Worm (Caenorhabditis elegans) whole organism, mixed stage, embryonic: ENCODE measurements around the gene cic-1.

ENCODE experiments used
- blmp-1 ChIP-seq: fragments of 150-350 bp; optimal IDR thresholded peaks from 2 replicates; lab custom pipeline; 2014; ENCODE audit warnings: missing biosample characterization, missing genetic modification characterization
- ceh-39 ChIP-seq: fragments of 150-350 bp; optimal IDR thresholded peaks from 2 replicates; lab custom pipeline; 2014; ENCODE audit warnings: missing biosample characterization, missing genetic modification characterization
- ceh-43 ChIP-seq: fragments of 200-800 bp; sonication (Bioruptor generic); optimal IDR thresholded peaks from 2 replicates; lab custom pipeline; 2018; ENCODE audit warnings: mild to moderate bottlenecking, missing genetic modification characterization, moderate library complexity, missing compliant biosample characterization
- ceh-83 ChIP-seq: fragments of 200-800 bp; sonication (Bioruptor generic); optimal IDR thresholded peaks from 2 replicates; lab custom pipeline; 2018; ENCODE audit warnings: mild to moderate bottlenecking, missing genetic modification characterization, missing compliant biosample characterization
- ces-1 ChIP-seq: fragments of 150-350 bp; optimal IDR thresholded peaks from 2 replicates; lab custom pipeline; 2014; ENCODE audit warnings: missing biosample characterization, missing genetic modification reagents, missing genetic modification characterization
- cnd-1 ChIP-seq: fragments of 200-800 bp; sonication (Bioruptor generic); optimal IDR thresholded peaks from 2 replicates; lab custom pipeline; 2018; ENCODE audit warnings: mild to moderate bottlenecking, missing genetic modification characterization, missing compliant biosample characterization
- drap-1 ChIP-seq: fragments of 200-800 bp; sonication (Bioruptor generic); optimal IDR thresholded peaks from 3 replicates; lab custom pipeline; 2018; ENCODE audit warnings: mild to moderate bottlenecking, missing genetic modification characterization, missing compliant biosample characterization
- elt-1 ChIP-seq: sonication (generic microtip); optimal IDR thresholded peaks from 2 replicates; lab custom pipeline; 2017; ENCODE audit warnings: missing genetic modification characterization, mild to moderate bottlenecking, missing compliant biosample characterization, antibody characterized with exemption, moderate library complexity, borderline replicate concordance; ENCODE audit not compliant: insufficient read depth
- elt-3 ChIP-seq: fragments of 150-350 bp; optimal IDR thresholded peaks from 2 replicates; lab custom pipeline; 2014; ENCODE audit warnings: missing biosample characterization, missing genetic modification characterization
- ham-2 ChIP-seq: fragments of 200-800 bp; sonication (Bioruptor generic); optimal IDR thresholded peaks from 2 replicates; lab custom pipeline; 2018; ENCODE audit warnings: mild to moderate bottlenecking, missing genetic modification characterization, missing compliant biosample characterization
- hlh-1 ChIP-seq: fragments of 150-350 bp; optimal IDR thresholded peaks from 2 replicates; lab custom pipeline; 2014; ENCODE audit warnings: missing biosample characterization, missing genetic modification reagents, missing genetic modification characterization
- lin-13 ChIP-seq: fragments of 150-350 bp; optimal IDR thresholded peaks from 2 replicates; lab custom pipeline; 2014; ENCODE audit warnings: missing biosample characterization, missing genetic modification characterization
- lin-32 ChIP-seq: fragments of 200-800 bp; sonication (Bioruptor generic); optimal IDR thresholded peaks from 2 replicates; lab custom pipeline; 2018; ENCODE audit warnings: mild to moderate bottlenecking, missing genetic modification characterization, missing compliant biosample characterization
- lsy-2 ChIP-seq: fragments of 150-350 bp; optimal IDR thresholded peaks from 2 replicates; lab custom pipeline; 2014; ENCODE audit warnings: missing biosample characterization, missing genetic modification characterization
- mab-5 ChIP-seq: fragments of 150-350 bp; optimal IDR thresholded peaks from 2 replicates; lab custom pipeline; 2014; ENCODE audit warnings: missing biosample characterization, missing genetic modification characterization
- mep-1 ChIP-seq: fragments of 150-350 bp; optimal IDR thresholded peaks from 2 replicates; lab custom pipeline; 2017; ENCODE audit warnings: missing biosample characterization, missing genetic modification reagents, missing genetic modification characterization, inconsistent platforms
- mls-2 ChIP-seq: sonication (generic microtip); optimal IDR thresholded peaks from 2 replicates; lab custom pipeline; 2016; ENCODE audit warnings: mild to moderate bottlenecking, missing genetic modification characterization, moderate library complexity, missing compliant biosample characterization
- nhr-12 ChIP-seq: fragments of 150-350 bp; optimal IDR thresholded peaks from 2 replicates; lab custom pipeline; 2014; ENCODE audit warnings: missing biosample characterization, missing genetic modification characterization
- nhr-2 ChIP-seq: fragments of 150-350 bp; optimal IDR thresholded peaks from 2 replicates; lab custom pipeline; 2014; ENCODE audit warnings: missing biosample characterization, missing genetic modification characterization
- nhr-237 ChIP-seq: fragments of 150-350 bp; optimal IDR thresholded peaks from 2 replicates; lab custom pipeline; 2014; ENCODE audit warnings: missing biosample characterization, missing genetic modification characterization
- nhr-28 ChIP-seq: fragments of 150-350 bp; optimal IDR thresholded peaks from 2 replicates; lab custom pipeline; 2014; ENCODE audit warnings: missing biosample characterization, missing genetic modification characterization
- nhr-76 ChIP-seq: sonication (generic microtip); optimal IDR thresholded peaks from 2 replicates; lab custom pipeline; 2017; ENCODE audit warnings: missing biosample characterization, missing genetic modification characterization
- pha-4 ChIP-seq: fragments of 150-350 bp; optimal IDR thresholded peaks from 2 replicates; lab custom pipeline; 2018; ENCODE audit warnings: missing biosample characterization, missing genetic modification reagents, missing genetic modification characterization
- sem-2 ChIP-seq: fragments of 200-800 bp; sonication (Bioruptor generic); optimal IDR thresholded peaks from 2 replicates; lab custom pipeline; 2018; ENCODE audit warnings: mild to moderate bottlenecking, missing genetic modification characterization, missing compliant biosample characterization
- snpc-4 ChIP-seq: fragments of 150-350 bp; optimal IDR thresholded peaks from 2 replicates; lab custom pipeline; 2014; ENCODE audit warnings: missing biosample characterization, missing genetic modification characterization
- sptf-1 ChIP-seq: sonication (generic microtip); optimal IDR thresholded peaks from 2 replicates; lab custom pipeline; 2017; ENCODE audit warnings: mild to moderate bottlenecking, missing genetic modification characterization, moderate library complexity, missing compliant biosample characterization
- tbx-8 ChIP-seq: fragments of 200-800 bp; sonication (Bioruptor generic); optimal IDR thresholded peaks from 2 replicates; lab custom pipeline; 2018; ENCODE audit warnings: mild to moderate bottlenecking, missing genetic modification characterization, moderate library complexity, missing compliant biosample characterization
- unc-120 ChIP-seq: sonication (generic microtip); optimal IDR thresholded peaks from 2 replicates; lab custom pipeline; 2017; ENCODE audit warnings: missing genetic modification characterization, missing compliant biosample characterization; ENCODE audit not compliant: poor library complexity, severe bottlenecking
- unc-39 ChIP-seq: fragments of 150-350 bp; optimal IDR thresholded peaks from 2 replicates; lab custom pipeline; 2014; ENCODE audit warnings: missing biosample characterization, missing genetic modification characterization
- zip-8 ChIP-seq: fragments of 150-350 bp; optimal IDR thresholded peaks from 2 replicates; lab custom pipeline; 2014; ENCODE audit warnings: missing biosample characterization, missing genetic modification characterization
- ztf-11 ChIP-seq: fragments of 150-350 bp; optimal IDR thresholded peaks from 2 replicates; lab custom pipeline; 2014; ENCODE audit warnings: missing biosample characterization, missing genetic modification characterization

Gene cic-1

ce11 chrIII:2384364-2384763 lies 16.7 kb downstream of the cic-1 start:
- TF ChIP-seq nhr-76 (tag; lab: Kevin White, UChicago) (no peak), ceh-43 (GFP tag; lab: Kevin White, UChicago) (no peak), mab-5 (tag; lab: Kevin White, UChicago) (no peak), blmp-1 (tag; lab: Kevin White, UChicago) (no peak), sptf-1 (tag; lab: Kevin White, UChicago) (no peak), nhr-12 (tag; lab: Kevin White, UChicago) (no peak), ztf-11 (tag; lab: Kevin White, UChicago) (no peak), nhr-28 (tag; lab: Kevin White, UChicago) (no peak), ham-2 (GFP tag; lab: Kevin White, UChicago) (no peak), nhr-237 (tag; lab: Kevin White, UChicago) (no peak), zip-8 (tag; lab: Kevin White, UChicago) (no peak), mep-1 (tag; lab: Kevin White, UChicago) (no peak), hlh-1 (tag; lab: Kevin White, UChicago) (no peak), lin-32 (GFP tag; lab: Kevin White, UChicago) (no peak)

- TF ChIP-seq ces-1 (GFP tag; lab: Kevin White, UChicago): peak; percentile 72
- TF ChIP-seq mep-1 (tag; lab: Kevin White, UChicago): peak; percentile 81
- peak; percentile 19 for TF ChIP-seq hlh-1 (tag; lab: Kevin White, UChicago)
- TF ChIP-seq sptf-1 (tag; lab: Kevin White, UChicago): no peak
- TF ChIP-seq drap-1 (GFP tag; lab: Kevin White, UChicago): no peak
- TF ChIP-seq ham-2 (GFP tag; lab: Kevin White, UChicago): no peak
- peak; percentile 24 for TF ChIP-seq lsy-2 (tag; lab: Kevin White, UChicago)
- TF ChIP-seq snpc-4: no peak
- TF ChIP-seq unc-120 (tag; lab: Kevin White, UChicago): no peak
- peak; percentile 85 for TF ChIP-seq pha-4
- TF ChIP-seq elt-1 (tag; lab: Kevin White, UChicago): no peak
- TF ChIP-seq mls-2 (tag; lab: Kevin White, UChicago): no peak
- no peak for TF ChIP-seq nhr-2 (tag; lab: Kevin White, UChicago)
- TF ChIP-seq nhr-12 (tag; lab: Kevin White, UChicago): no peak
- peak; percentile 75 for TF ChIP-seq lin-13 (tag; lab: Kevin White, UChicago)
- TF ChIP-seq ceh-43 (GFP tag; lab: Kevin White, UChicago): no peak
- TF ChIP-seq nhr-76 (tag; lab: Kevin White, UChicago): no peak
- no peak for TF ChIP-seq tbx-8
- no peak for TF ChIP-seq sem-2 (GFP tag; lab: Kevin White, UChicago)
- TF ChIP-seq lin-32 (GFP tag; lab: Kevin White, UChicago): no peak
- no peak for TF ChIP-seq ceh-83 (GFP tag; lab: Kevin White, UChicago)
- no peak for TF ChIP-seq zip-8 (tag; lab: Kevin White, UChicago)
These were observed 25.1 kb downstream of the cic-1 start, which contains the start of gene H14E04.2 for ce11 chrIII:2375918-2376317. TSS of gene H14E04.2 (plus strand) at chrIII:2376193.

- TF ChIP-seq ces-1 (GFP tag; lab: Kevin White, UChicago) (no peak), ceh-39 (no peak), zip-8 (tag; lab: Kevin White, UChicago) (no peak), sptf-1 (tag; lab: Kevin White, UChicago) (no peak), elt-1 (tag; lab: Kevin White, UChicago) (no peak), ztf-11 (tag; lab: Kevin White, UChicago) (no peak), lin-32 (GFP tag; lab: Kevin White, UChicago) (no peak), sem-2 (GFP tag; lab: Kevin White, UChicago) (no peak), nhr-76 (tag; lab: Kevin White, UChicago) (no peak), ceh-83 (GFP tag; lab: Kevin White, UChicago) (no peak), lsy-2 (tag; lab: Kevin White, UChicago) (no peak), elt-3 (tag; lab: Kevin White, UChicago) (no peak), mls-2 (tag; lab: Kevin White, UChicago) (no peak), cnd-1 (tag; lab: Kevin White, UChicago) (no peak), nhr-2 (tag; lab: Kevin White, UChicago) (no peak), snpc-4 (no peak), tbx-8 (no peak), unc-39 (tag; lab: Kevin White, UChicago) (no peak)
These were observed 29.2 kb downstream of the cic-1 start, which contains the start of gene H04J21.1 for ce11 chrIII:2371864-2372263. TSS of gene H04J21.1 (minus strand) at chrIII:2371964.

- no peak for TF ChIP-seq ces-1 (GFP tag; lab: Kevin White, UChicago)
- no peak for TF ChIP-seq nhr-2 (tag; lab: Kevin White, UChicago)
- no peak for TF ChIP-seq elt-1 (tag; lab: Kevin White, UChicago)
- no peak for TF ChIP-seq mls-2 (tag; lab: Kevin White, UChicago)
- TF ChIP-seq tbx-8: no peak
- TF ChIP-seq ceh-43 (GFP tag; lab: Kevin White, UChicago): no peak
- TF ChIP-seq cnd-1 (tag; lab: Kevin White, UChicago): no peak
- TF ChIP-seq pha-4: no peak
- TF ChIP-seq nhr-12 (tag; lab: Kevin White, UChicago): no peak
- TF ChIP-seq sem-2 (GFP tag; lab: Kevin White, UChicago): no peak
- TF ChIP-seq nhr-76 (tag; lab: Kevin White, UChicago): no peak
- no peak for TF ChIP-seq lin-13 (tag; lab: Kevin White, UChicago)
- no peak for TF ChIP-seq nhr-28 (tag; lab: Kevin White, UChicago)
- TF ChIP-seq mep-1 (tag; lab: Kevin White, UChicago): no peak
- no peak for TF ChIP-seq lin-32 (GFP tag; lab: Kevin White, UChicago)
- TF ChIP-seq ztf-11 (tag; lab: Kevin White, UChicago): no peak
- no peak for TF ChIP-seq blmp-1 (tag; lab: Kevin White, UChicago)
- no peak for TF ChIP-seq unc-120 (tag; lab: Kevin White, UChicago)
- TF ChIP-seq hlh-1 (tag; lab: Kevin White, UChicago): no peak
These were observed 32.6 kb downstream of the cic-1 start, which contains the start of gene H04J21.4 for ce11 chrIII:2368424-2368823. TSS of gene H04J21.4 (minus strand) at chrIII:2368524.
